Worm (Caenorhabditis elegans): ENCODE results near the gene F52D2.7.

F52D2.7 gene

ce11 chrX:1962273-1962672, at the start of gene F52D2.7:
F52D2.7 (plus strand) TSS chrX:1962573.
- TF ChIP-seq tbx-11 (GFP tag; IDR thresholded peaks at IDR 0.05) (no peak), ceh-13 (GFP tag; optimal IDR thresholded peaks at IDR 0.05) (no peak)

ce11 chrX:1913257-1913656, 49.1 kb upstream of the F52D2.7 start, which contains the start of gene ZC53.1:
ZC53.1 (minus strand) TSS chrX:1913357.
- TF ChIP-seq aly-1 (tag; optimal IDR thresholded peaks at IDR 0.05) (no peak), F13C5.2 (tag; optimal IDR thresholded peaks at IDR 0.05) (no peak), hmg-4 (GFP tag; optimal IDR thresholded peaks at IDR 0.05) (no peak), hmbx-1 (tag; optimal IDR thresholded peaks at IDR 0.05) (no peak)

- TF ChIP-seq sea-1 (GFP tag; conservative IDR thresholded peaks at IDR 0.05) (no peak), ceh-36 (tag; optimal IDR thresholded peaks at IDR 0.05) (no peak), tbx-11 (GFP tag; IDR thresholded peaks at IDR 0.05) (no peak), flt-1 (GFP tag; IDR thresholded peaks at IDR 0.05) (no peak), tbx-37 (GFP tag; conservative IDR thresholded peaks at IDR 0.05) (no peak)
Measured at ce11 chrX:1915022-1915421, 47.4 kb upstream of the F52D2.7 start, which contains the start of gene rgs-9. rgs-9 (plus strand) TSS chrX:1915258.

- TF ChIP-seq B0310.2 (tag; optimal IDR thresholded peaks at IDR 0.05) = no peak
Measured at ce11 chrX:1917169-1917568, 45.2 kb upstream of the F52D2.7 start, which contains the start of gene dot-1.5. dot-1.5 (plus strand) TSS chrX:1917469.

ce11 chrX:1922294-1922693, 40.1 kb upstream of the F52D2.7 start, which contains the start of gene ZC53.22:
ZC53.22 (minus strand) TSS chrX:1922394.
- TF ChIP-seq sea-1 (GFP tag; conservative IDR thresholded peaks at IDR 0.05) = no peak
- no peak for TF ChIP-seq ceh-36 (tag; optimal IDR thresholded peaks at IDR 0.05)
- TF ChIP-seq aly-1 (tag; optimal IDR thresholded peaks at IDR 0.05) = no peak
- no peak for TF ChIP-seq tbx-11 (GFP tag; IDR thresholded peaks at IDR 0.05)
- TF ChIP-seq ama-1 (optimal IDR thresholded peaks at IDR 0.05) = no peak
- TF ChIP-seq B0310.2 (tag; optimal IDR thresholded peaks at IDR 0.05) = no peak
- no peak for TF ChIP-seq tbx-37 (GFP tag; conservative IDR thresholded peaks at IDR 0.05)
- no peak for TF ChIP-seq ets-7 (tag; optimal IDR thresholded peaks at IDR 0.05)
- no peak for TF ChIP-seq pes-1 (GFP tag; IDR thresholded peaks at IDR 0.05)

ce11 chrX:1924138-1924537, 38.2 kb upstream of the F52D2.7 start, which contains the start of gene ZC53.2:
ZC53.2 (minus strand) TSS chrX:1924238.
- no peak for TF ChIP-seq ceh-36 (tag; optimal IDR thresholded peaks at IDR 0.05)
- no peak for TF ChIP-seq pes-1 (GFP tag; IDR thresholded peaks at IDR 0.05)
- no peak for TF ChIP-seq hmbx-1 (tag; optimal IDR thresholded peaks at IDR 0.05)
- no peak for TF ChIP-seq flt-1 (GFP tag; IDR thresholded peaks at IDR 0.05)
- TF ChIP-seq tbx-11 (GFP tag; IDR thresholded peaks at IDR 0.05) = no peak

ce11 chrX:1935438-1935837, 26.9 kb upstream of the F52D2.7 start:
- TF ChIP-seq ets-7 (tag; optimal IDR thresholded peaks at IDR 0.05) (no peak), pes-1 (GFP tag; IDR thresholded peaks at IDR 0.05) (no peak), F13C5.2 (tag; optimal IDR thresholded peaks at IDR 0.05) (no peak), hmbx-1 (tag; optimal IDR thresholded peaks at IDR 0.05) (no peak), ama-1 (optimal IDR thresholded peaks at IDR 0.05) (no peak), tra-4 (tag; optimal IDR thresholded peaks at IDR 0.05) (no peak), B0310.2 (tag; optimal IDR thresholded peaks at IDR 0.05) (no peak), hnd-1 (tag; optimal IDR thresholded peaks at IDR 0.05) (no peak), tbx-37 (GFP tag; conservative IDR thresholded peaks at IDR 0.05) (no peak), ceh-36 (tag; optimal IDR thresholded peaks at IDR 0.05) (no peak), hmg-4 (GFP tag; optimal IDR thresholded peaks at IDR 0.05) (no peak), scrt-1 (GFP tag; IDR thresholded peaks at IDR 0.05) (no peak), aly-1 (tag; optimal IDR thresholded peaks at IDR 0.05) (no peak), flt-1 (GFP tag; IDR thresholded peaks at IDR 0.05) (no peak)

ce11 chrX:1939248-1939647, 23.1 kb upstream of the F52D2.7 start:
- TF ChIP-seq flt-1 (GFP tag; IDR thresholded peaks at IDR 0.05) (0 out of 2 replicates have a peak, but pooled peaks have one; percentile 8), pes-1 (GFP tag; IDR thresholded peaks at IDR 0.05) (peak; percentile 34; the same call in 1 of the 2 replicates), scrt-1 (GFP tag; IDR thresholded peaks at IDR 0.05) (no peak)

ce11 chrX:1939887-1940286, 22.5 kb upstream of the F52D2.7 start, which contains the start of gene Y59E1A.4:
Y59E1A.4 (minus strand) TSS chrX:1939987.
- no peak for TF ChIP-seq B0310.2 (tag; optimal IDR thresholded peaks at IDR 0.05)

- TF ChIP-seq ama-1 (optimal IDR thresholded peaks at IDR 0.05) = no peak
- TF ChIP-seq flt-1 (GFP tag; IDR thresholded peaks at IDR 0.05) = no peak
- no peak for TF ChIP-seq hnd-1 (tag; optimal IDR thresholded peaks at IDR 0.05)
- no peak for TF ChIP-seq ets-7 (tag; optimal IDR thresholded peaks at IDR 0.05)
- no peak for TF ChIP-seq tra-4 (tag; optimal IDR thresholded peaks at IDR 0.05)
- no peak for TF ChIP-seq scrt-1 (GFP tag; IDR thresholded peaks at IDR 0.05)
- no peak for TF ChIP-seq pes-1 (GFP tag; IDR thresholded peaks at IDR 0.05)
- TF ChIP-seq hmg-4 (GFP tag; optimal IDR thresholded peaks at IDR 0.05) = no peak
- TF ChIP-seq hmbx-1 (tag; optimal IDR thresholded peaks at IDR 0.05) = no peak
- TF ChIP-seq B0310.2 (tag; optimal IDR thresholded peaks at IDR 0.05) = no peak
- no peak for TF ChIP-seq sea-1 (GFP tag; conservative IDR thresholded peaks at IDR 0.05)
- TF ChIP-seq tbx-11 (GFP tag; IDR thresholded peaks at IDR 0.05) = no peak
- TF ChIP-seq F13C5.2 (tag; optimal IDR thresholded peaks at IDR 0.05) = no peak
- TF ChIP-seq ceh-13 (GFP tag; optimal IDR thresholded peaks at IDR 0.05) = no peak
- TF ChIP-seq tbx-37 (GFP tag; conservative IDR thresholded peaks at IDR 0.05) = no peak
- TF ChIP-seq aly-1 (tag; optimal IDR thresholded peaks at IDR 0.05) = no peak
- no peak for TF ChIP-seq ceh-36 (tag; optimal IDR thresholded peaks at IDR 0.05)
Measured at ce11 chrX:1959063-1959462, 3.3 kb upstream of the F52D2.7 start.

Measured in whole organism, early embryonic.